Fruit fly (Drosophila melanogaster) whole organism, prepupa: ENCODE data around the gene CG15812.

ENCODE experiments used
- CG10669 ChIP-seq: fragments of 200-800 bp; sonication (Bioruptor generic); optimal IDR thresholded peaks from 3 replicates; lab custom pipeline; 2018; ENCODE audit warnings: missing biosample characterization, mild to moderate bottlenecking, missing genetic modification characterization, moderate library complexity
- CG15336 ChIP-seq: fragments of 200-800 bp; sonication (Bioruptor generic); IDR thresholded peaks from 2 replicates; pipeline ENCODE4 v1.3.6; 2022; ENCODE audit warnings: missing biosample characterization, missing genetic modification characterization
- CG1621 ChIP-seq: fragments of 200-800 bp; sonication (Bioruptor generic); optimal IDR thresholded peaks from 3 replicates; lab custom pipeline; 2018; ENCODE audit warnings: missing biosample characterization, mild to moderate bottlenecking, missing genetic modification characterization
- CG16779 ChIP-seq: fragments of 200-800 bp; sonication (Bioruptor generic); optimal IDR thresholded peaks from 3 replicates; lab custom pipeline; 2017; ENCODE audit warnings: missing biosample characterization, mild to moderate bottlenecking, missing genetic modification characterization
- CG3032 ChIP-seq: fragments of 200-800 bp; optimal IDR thresholded peaks from 2 replicates; lab custom pipeline; 2019; ENCODE audit warnings: missing biosample characterization, mild to moderate bottlenecking, missing genetic modification characterization, moderate library complexity
- CG31627 ChIP-seq: fragments of 200-800 bp; sonication (Bioruptor generic); optimal IDR thresholded peaks from 3 replicates; lab custom pipeline; 2016; ENCODE audit warnings: missing biosample characterization, missing genetic modification characterization
- CG32006 ChIP-seq: fragments of 200-800 bp; sonication (Bioruptor generic); optimal IDR thresholded peaks from 3 replicates; lab custom pipeline; 2017; ENCODE audit warnings: missing biosample characterization, mild to moderate bottlenecking, missing genetic modification characterization
- CG34406 ChIP-seq: fragments of 200-800 bp; sonication (Bioruptor generic); optimal IDR thresholded peaks from 3 replicates; lab custom pipeline; 2016; ENCODE audit warnings: missing biosample characterization, missing genetic modification characterization
- CG3919 ChIP-seq: fragments of 200-800 bp; sonication (Bioruptor generic); optimal IDR thresholded peaks from 3 replicates; lab custom pipeline; 2016; ENCODE audit warnings: missing biosample characterization, missing genetic modification characterization
- CG4318 ChIP-seq: fragments of 200-800 bp; sonication (Bioruptor generic); optimal IDR thresholded peaks from 3 replicates; lab custom pipeline; 2017; ENCODE audit warnings: missing biosample characterization, mild to moderate bottlenecking, missing genetic modification characterization
- CG6163 ChIP-seq: fragments of 200-800 bp; sonication (Bioruptor generic); IDR thresholded peaks from 3 replicates; pipeline ENCODE4 v1.3.6; 2022; ENCODE audit warnings: missing biosample characterization, missing genetic modification characterization
- CG6276 ChIP-seq: fragments of 200-800 bp; sonication (Bioruptor generic); optimal IDR thresholded peaks from 2 replicates; lab custom pipeline; 2017; ENCODE audit warnings: missing biosample characterization, mild to moderate bottlenecking, missing genetic modification characterization
- CG6808 ChIP-seq: fragments of 200-800 bp; sonication (Bioruptor generic); optimal IDR thresholded peaks from 3 replicates; lab custom pipeline; 2017; ENCODE audit warnings: missing biosample characterization, missing genetic modification characterization, mild to moderate bottlenecking, moderate library complexity, missing genetic modification reagents
- CG6854 ChIP-seq: fragments of 200-800 bp; sonication (Bioruptor generic); optimal IDR thresholded peaks from 2 replicates; lab custom pipeline; 2017; ENCODE audit warnings: missing biosample characterization, mild to moderate bottlenecking, missing genetic modification characterization
- CG7368 ChIP-seq: fragments of 200-800 bp; sonication (Bioruptor generic); optimal IDR thresholded peaks from 3 replicates; lab custom pipeline; 2016; ENCODE audit warnings: missing biosample characterization, missing genetic modification characterization
- CG8119 ChIP-seq: fragments of 200-800 bp; sonication (Bioruptor generic); IDR thresholded peaks from 3 replicates; pipeline ENCODE4 v1.3.6; 2022; ENCODE audit warnings: missing biosample characterization, missing genetic modification characterization
- CG8319 ChIP-seq: fragments of 200-800 bp; sonication (Bioruptor generic); optimal IDR thresholded peaks from 3 replicates; lab custom pipeline; 2016; ENCODE audit warnings: missing biosample characterization, missing genetic modification characterization
- CG8632 ChIP-seq: fragments of 200-800 bp; sonication (Bioruptor generic); optimal IDR thresholded peaks from 3 replicates; lab custom pipeline; 2016; ENCODE audit warnings: missing biosample characterization, missing genetic modification characterization
- CG9139 ChIP-seq: fragments of 200-800 bp; sonication (Bioruptor generic); optimal IDR thresholded peaks from 3 replicates; lab custom pipeline; 2017; ENCODE audit warnings: missing biosample characterization, mild to moderate bottlenecking, missing genetic modification characterization
- Eip75B ChIP-seq: fragments of 200-800 bp; sonication (Bioruptor generic); optimal IDR thresholded peaks from 3 replicates; lab custom pipeline; 2016; ENCODE audit warnings: missing biosample characterization, missing genetic modification characterization
- Eip78C ChIP-seq: fragments of 200-800 bp; sonication (Bioruptor generic); peaks from one replicate; lab custom pipeline; 2016; ENCODE audit warnings: missing biosample characterization, missing genetic modification characterization
- Eip93F ChIP-seq: fragments of 200-800 bp; sonication (Bioruptor generic); optimal IDR thresholded peaks from 2 replicates; lab custom pipeline; 2016; ENCODE audit warnings: missing biosample characterization, mild to moderate bottlenecking, missing genetic modification characterization
- Ets21C ChIP-seq: fragments of 200-800 bp; sonication (Bioruptor generic); optimal IDR thresholded peaks from 3 replicates; lab custom pipeline; 2016; ENCODE audit warnings: missing biosample characterization, missing genetic modification characterization
- Ets96B ChIP-seq: fragments of 200-800 bp; optimal IDR thresholded peaks from 2 replicates; lab custom pipeline; 2019; ENCODE audit warnings: missing biosample characterization, mild to moderate bottlenecking, missing genetic modification characterization, moderate library complexity
- Gug ChIP-seq: fragments of 200-800 bp; sonication (Bioruptor generic); IDR thresholded peaks from 2 replicates; pipeline ENCODE4 v1.3.6; 2022; ENCODE audit warnings: missing biosample characterization, missing genetic modification characterization
- Hr38 ChIP-seq: sonication (Bioruptor generic); optimal IDR thresholded peaks from 2 replicates; lab custom pipeline; 2016; ENCODE audit warnings: missing biosample characterization, missing genetic modification characterization
- Hr39 ChIP-seq: fragments of 200-800 bp; sonication (Bioruptor generic); optimal IDR thresholded peaks from 2 replicates; lab custom pipeline; 2016; ENCODE audit warnings: missing biosample characterization, missing genetic modification characterization
- Hr4 ChIP-seq: fragments of 200-800 bp; sonication (Bioruptor generic); optimal IDR thresholded peaks from 3 replicates; lab custom pipeline; 2016; ENCODE audit warnings: missing biosample characterization, missing genetic modification characterization
- Met ChIP-seq: fragments of 200-800 bp; sonication (Bioruptor generic); optimal IDR thresholded peaks from 3 replicates; lab custom pipeline; 2016; ENCODE audit warnings: missing biosample characterization, missing genetic modification characterization
- OdsH ChIP-seq: fragments of 200-800 bp; sonication (Bioruptor generic); optimal IDR thresholded peaks from 3 replicates; lab custom pipeline; 2016; ENCODE audit warnings: missing biosample characterization, missing genetic modification characterization
- Smox ChIP-seq: fragments of 200-800 bp; sonication (Bioruptor generic); optimal IDR thresholded peaks from 3 replicates; lab custom pipeline; 2016; ENCODE audit warnings: missing biosample characterization, missing genetic modification characterization
- Sox102F ChIP-seq: fragments of 200-800 bp; sonication (Bioruptor generic); optimal IDR thresholded peaks from 2 replicates; lab custom pipeline; 2016; ENCODE audit warnings: missing biosample characterization, mild to moderate bottlenecking, missing genetic modification characterization
- Sox14 ChIP-seq: fragments of 200-800 bp; sonication (Bioruptor generic); optimal IDR thresholded peaks from 3 replicates; lab custom pipeline; 2016; ENCODE audit warnings: missing biosample characterization, missing genetic modification characterization
- Sox15 ChIP-seq: fragments of 200-800 bp; sonication (Bioruptor generic); optimal IDR thresholded peaks from 3 replicates; lab custom pipeline; 2016; ENCODE audit warnings: missing biosample characterization, missing genetic modification characterization
- acj6 ChIP-seq: fragments of 200-800 bp; sonication (Bioruptor generic); optimal IDR thresholded peaks from 3 replicates; lab custom pipeline; 2016; ENCODE audit warnings: missing biosample characterization, missing genetic modification characterization
- cyc ChIP-seq: fragments of 200-800 bp; sonication (Bioruptor generic); optimal IDR thresholded peaks from 3 replicates; lab custom pipeline; 2016; ENCODE audit warnings: missing biosample characterization, missing genetic modification characterization
- dac ChIP-seq: fragments of 200-800 bp; sonication (Bioruptor generic); optimal IDR thresholded peaks from 2 replicates; lab custom pipeline; 2017; ENCODE audit warnings: missing biosample characterization, mild to moderate bottlenecking, missing genetic modification characterization
- dsx ChIP-seq: fragments of 200-800 bp; optimal IDR thresholded peaks from 3 replicates; lab custom pipeline; 2019; ENCODE audit warnings: missing biosample characterization, mild to moderate bottlenecking, missing genetic modification characterization, moderate library complexity; ENCODE audit not compliant: poor library complexity, severe bottlenecking
- eg ChIP-seq: fragments of 200-800 bp; sonication (Bioruptor generic); IDR thresholded peaks from 3 replicates; pipeline ENCODE4 v1.3.6; 2022; ENCODE audit warnings: missing biosample characterization, missing genetic modification characterization
- esn ChIP-seq: fragments of 200-800 bp; sonication (Bioruptor generic); optimal IDR thresholded peaks from 2 replicates; lab custom pipeline; 2016; ENCODE audit warnings: missing biosample characterization, mild to moderate bottlenecking, missing genetic modification characterization, moderate library complexity
- fd59A ChIP-seq: fragments of 200-800 bp; sonication (Bioruptor generic); optimal IDR thresholded peaks from 2 replicates; lab custom pipeline; 2017; ENCODE audit warnings: missing biosample characterization, mild to moderate bottlenecking, missing genetic modification characterization, missing genetic modification reagents
- fd85E ChIP-seq: fragments of 200-800 bp; sonication (Bioruptor generic); optimal IDR thresholded peaks from 3 replicates; lab custom pipeline; 2016; ENCODE audit warnings: missing biosample characterization, missing genetic modification characterization
- fkh ChIP-seq: fragments of 200-800 bp; sonication (Bioruptor generic); optimal IDR thresholded peaks from 3 replicates; lab custom pipeline; 2017; ENCODE audit warnings: missing biosample characterization, mild to moderate bottlenecking, missing genetic modification characterization, moderate library complexity
- lz ChIP-seq: fragments of 200-800 bp; sonication (Bioruptor generic); optimal IDR thresholded peaks from 3 replicates; lab custom pipeline; 2016; ENCODE audit warnings: missing biosample characterization, missing genetic modification characterization
- net ChIP-seq: fragments of 200-800 bp; sonication (Bioruptor generic); optimal IDR thresholded peaks from 3 replicates; lab custom pipeline; 2016; ENCODE audit warnings: missing biosample characterization, missing genetic modification characterization
- pdm3 ChIP-seq: fragments of 200-800 bp; sonication (Bioruptor generic); optimal IDR thresholded peaks from 3 replicates; lab custom pipeline; 2016; ENCODE audit warnings: missing biosample characterization, missing genetic modification characterization
- salr ChIP-seq, 2 experiments: fragments of 200-800 bp; sonication (Bioruptor generic); optimal IDR thresholded peaks; 3 replicates each; lab custom pipeline; 2016 to 2018; ENCODE audit warnings: missing biosample characterization in 2 of 2, missing genetic modification characterization in 2 of 2, mild to moderate bottlenecking in 1 of 2
- spab ChIP-seq: fragments of 200-800 bp; sonication (Bioruptor generic); optimal IDR thresholded peaks from 2 replicates; lab custom pipeline; 2017; ENCODE audit warnings: missing biosample characterization, mild to moderate bottlenecking, missing genetic modification characterization, missing genetic modification reagents
- ss ChIP-seq, 2 experiments: fragments of 200-800 bp; sonication (Bioruptor generic); optimal IDR thresholded peaks; 2 replicates in 1 of 2; 3 replicates in 1 of 2; lab custom pipeline; 2017 to 2018; ENCODE audit warnings: mild to moderate bottlenecking in 2 of 2, missing biosample characterization in 2 of 2, missing genetic modification characterization in 2 of 2, moderate library complexity in 1 of 2
- svp ChIP-seq: fragments of 200-800 bp; sonication (Bioruptor generic); peaks from one replicate; lab custom pipeline; 2016; ENCODE audit warnings: missing biosample characterization, missing genetic modification characterization
- topi ChIP-seq: fragments of 200-800 bp; sonication (Bioruptor generic); optimal IDR thresholded peaks from 3 replicates; lab custom pipeline; 2016; ENCODE audit warnings: missing biosample characterization, missing genetic modification characterization
- vri ChIP-seq: fragments of 200-800 bp; sonication (Bioruptor generic); optimal IDR thresholded peaks from 3 replicates; lab custom pipeline; 2016; ENCODE audit warnings: missing biosample characterization, mild to moderate bottlenecking, missing genetic modification characterization

CG15812 gene

DNA sequence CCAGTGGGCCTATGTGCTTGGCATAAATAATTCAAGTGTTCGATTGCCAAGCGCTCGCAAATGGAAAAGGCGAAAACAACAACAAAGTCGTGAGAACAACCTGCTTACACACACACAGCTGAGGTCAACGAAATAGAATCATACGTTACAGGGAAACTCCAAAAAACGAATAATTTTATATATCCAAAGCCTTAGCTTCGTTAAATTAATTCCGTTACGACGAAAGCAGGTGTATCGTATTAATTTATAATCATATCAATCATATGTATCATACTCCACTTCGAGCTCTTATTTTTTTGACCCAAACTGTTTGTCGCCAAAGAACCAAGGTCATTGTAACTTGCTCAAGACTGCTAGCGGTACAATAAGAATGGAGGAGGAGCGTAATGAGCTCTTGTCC, 19.7 kb downstream of the CG15812 start:
- TF ChIP-seq CG7368 (peak; percentile 88), CG1621 (tag; lab: Kevin White, UChicago) (peak; percentile 92), ss (GFP tag; optimal IDR thresholded peaks at IDR 0.05; lab: Kevin White, UChicago) (peak in 1 of 2 experiments; percentile 89), CG3919 (GFP tag; lab: Kevin White, UChicago) (peak; percentile 94), Gug (GFP tag; lab: Robert Waterston, UW) (peak; percentile 86), CG6163 (peak; percentile 96), Hr4 (GFP tag; lab: Kevin White, UChicago) (peak; percentile 75), fd85E (GFP tag; lab: Kevin White, UChicago) (peak; percentile 67), CG16779 (tag; lab: Kevin White, UChicago) (peak; percentile 82), svp (no peak), OdsH (GFP tag; lab: Kevin White, UChicago) (no peak), salr (GFP tag; optimal IDR thresholded peaks at IDR 0.05; lab: Kevin White, UChicago) (peak in 1 of 2 experiments; percentile 84), Ets96B (peak; percentile 95), CG32006 (GFP tag; lab: Kevin White, UChicago) (peak; percentile 85), CG8319 (GFP tag; lab: Kevin White, UChicago) (peak; percentile 85), Eip75B (GFP tag; lab: Kevin White, UChicago) (peak; percentile 96), Eip78C (GFP tag; lab: Kevin White, UChicago) (peak; percentile 98), CG4318 (no peak), CG31627 (peak; percentile 91), esn (peak; percentile 94), pdm3 (peak; percentile 90), Eip93F (GFP tag; lab: Kevin White, UChicago) (peak; percentile 86), acj6 (GFP tag; lab: Kevin White, UChicago) (peak; percentile 89), eg (peak; percentile 95), Sox15 (GFP tag; lab: Kevin White, UChicago) (peak; percentile 77), spab (GFP tag; lab: Kevin White, UChicago) (peak; percentile 92), fkh (GFP tag; lab: Kevin White, UChicago) (no peak), dac (peak; percentile 35), Smox (GFP tag; lab: Kevin White, UChicago) (no peak), topi (GFP tag; lab: Kevin White, UChicago) (peak; percentile 94), CG9139 (GFP tag; lab: Kevin White, UChicago) (peak; percentile 86), Sox14 (GFP tag; lab: Kevin White, UChicago) (peak; percentile 93), vri (no peak), fd59A (GFP tag; lab: Kevin White, UChicago) (peak; percentile 85), Hr39 (peak; percentile 95), CG8632 (GFP tag; lab: Kevin White, UChicago) (peak; percentile 90), cyc (GFP tag; lab: Kevin White, UChicago) (peak; percentile 93), CG34406 (peak; percentile 89), Hr38 (GFP tag; lab: Kevin White, UChicago) (no peak), CG6854 (GFP tag; lab: Kevin White, UChicago) (peak; percentile 89), Ets21C (GFP tag; lab: Kevin White, UChicago) (peak; percentile 88), CG6276 (GFP tag; lab: Kevin White, UChicago) (no peak), CG6808 (GFP tag; lab: Kevin White, UChicago) (peak; percentile 91), CG8119 (peak; percentile 84), net (GFP tag; lab: Kevin White, UChicago) (peak; percentile 87), Sox102F (no peak), CG15336 (GFP tag; lab: Robert Waterston, UW) (peak; percentile 88), lz (GFP tag; lab: Kevin White, UChicago) (peak; percentile 93), CG3032 (tag; lab: Kevin White, UChicago) (peak; percentile 91), dsx (peak; percentile 94), CG10669 (peak; percentile 93), Met (peak; percentile 93)
